Worm (Caenorhabditis elegans): Measurements from ENCODE around the gene ZK546.4.

DNA sequence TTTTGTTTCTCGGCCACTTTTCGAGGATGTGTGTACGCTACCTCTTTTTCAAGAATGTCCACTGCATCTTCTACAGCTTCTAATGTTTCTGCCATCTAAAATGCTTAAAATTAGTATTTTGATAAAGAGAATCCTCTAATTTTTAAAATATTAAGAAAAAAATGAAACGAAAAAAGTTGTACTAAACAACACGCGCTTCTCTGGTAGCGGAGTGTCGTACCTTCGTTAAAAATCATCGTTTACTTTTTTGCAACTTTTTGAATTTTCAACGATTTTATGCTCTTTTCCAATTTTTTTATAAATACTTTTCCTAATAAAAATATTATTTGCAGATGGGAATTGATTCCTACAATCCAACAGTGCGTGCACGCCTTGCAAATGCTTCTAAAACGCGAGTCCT lies 7.9 kb downstream of the ZK546.4 start, which contains the start of the genes gldi-11 and ZK546.2:
- TF ChIP-seq aly-2 (tag; optimal IDR thresholded peaks at IDR 0.05) (no peak), elt-1 (tag; optimal IDR thresholded peaks at IDR 0.05) (no peak), zag-1 (tag; optimal IDR thresholded peaks at IDR 0.05) (no peak), unc-39 (tag; optimal IDR thresholded peaks at IDR 0.05) (no peak), nhr-10 (tag; optimal IDR thresholded peaks at IDR 0.05) (no peak), skn-1 (tag; optimal IDR thresholded peaks at IDR 0.05) (no peak), egl-27 (tag; optimal IDR thresholded peaks at IDR 0.05) (no peak)
